Worm (Caenorhabditis elegans) whole organism, L3 larva: ENCODE measurements around the gene D1022.4.
A peak's percentile ranks its signal among the peaks of the same experiment; 100 is the strongest.

Source experiments
- R02D3.7 ChIP-seq: fragments of 150-350 bp; optimal IDR thresholded peaks from 2 replicates; lab custom pipeline; 2014; ENCODE audit warnings: missing biosample characterization, missing genetic modification characterization
- ZK546.5 ChIP-seq: sonication (generic microtip); optimal IDR thresholded peaks from 2 replicates; lab custom pipeline; 2017; ENCODE audit warnings: missing biosample characterization, missing genetic modification characterization
- ama-1 ChIP-seq: fragments of 150-350 bp; optimal IDR thresholded peaks from 2 replicates; lab custom pipeline; 2018
- ceh-28 ChIP-seq: fragments of 150-350 bp; optimal IDR thresholded peaks from 2 replicates; lab custom pipeline; 2014; ENCODE audit warnings: missing biosample characterization, missing genetic modification reagents, missing genetic modification characterization
- ceh-82 ChIP-seq: fragments of 150-350 bp; optimal IDR thresholded peaks from 2 replicates; lab custom pipeline; 2014; ENCODE audit warnings: missing biosample characterization, missing genetic modification characterization
- ceh-9 ChIP-seq: sonication (generic microtip); optimal IDR thresholded peaks from 2 replicates; lab custom pipeline; 2018; ENCODE audit warnings: missing biosample characterization, missing genetic modification characterization
- daf-12 ChIP-seq: fragments of 150-350 bp; optimal IDR thresholded peaks from 2 replicates; lab custom pipeline; 2014; ENCODE audit warnings: missing biosample characterization, missing genetic modification reagents, missing genetic modification characterization
- egl-5 ChIP-seq: fragments of 150-350 bp; optimal IDR thresholded peaks from 2 replicates; lab custom pipeline; 2017; ENCODE audit warnings: missing biosample characterization, missing genetic modification reagents, missing genetic modification characterization, inconsistent platforms
- elt-1 ChIP-seq: fragments of 150-350 bp; optimal IDR thresholded peaks from 2 replicates; lab custom pipeline; 2014; ENCODE audit warnings: missing biosample characterization, missing genetic modification characterization
- elt-2 ChIP-seq: sonication (generic microtip); optimal IDR thresholded peaks from 2 replicates; lab custom pipeline; 2016; ENCODE audit warnings: missing genetic modification reagents, mild to moderate bottlenecking, missing genetic modification characterization, missing compliant biosample characterization
- elt-3 ChIP-seq, 3 experiments: fragments of 150-350 bp in 1 of 3; sonication (generic microtip) in 2 of 3; optimal IDR thresholded peaks; 2 replicates in 2 of 3; 4 replicates in 1 of 3; lab custom pipeline; 2014 to 2017; ENCODE audit warnings: missing biosample characterization in 3 of 3, missing genetic modification characterization in 3 of 3
- eor-1 ChIP-seq, 2 experiments: fragments of 150-350 bp; optimal IDR thresholded peaks; 2 replicates each; lab custom pipeline; 2014 to 2018; ENCODE audit warnings: missing biosample characterization in 2 of 2, missing genetic modification characterization in 2 of 2
- fkh-10 ChIP-seq: sonication (generic microtip); optimal IDR thresholded peaks from 2 replicates; lab custom pipeline; 2017; ENCODE audit warnings: missing biosample characterization, missing genetic modification reagents, missing genetic modification characterization
- fos-1 ChIP-seq: fragments of 150-350 bp; optimal IDR thresholded peaks from 2 replicates; lab custom pipeline; 2014; ENCODE audit warnings: missing biosample characterization, missing genetic modification characterization
- hmg-11 ChIP-seq: sonication (generic microtip); optimal IDR thresholded peaks from 2 replicates; lab custom pipeline; 2016; ENCODE audit warnings: missing genetic modification characterization, missing compliant biosample characterization
- jun-1 ChIP-seq: fragments of 150-350 bp; optimal IDR thresholded peaks from 2 replicates; lab custom pipeline; 2014; ENCODE audit warnings: missing biosample characterization, missing genetic modification reagents, missing genetic modification characterization
- lin-15B ChIP-seq: fragments of 150-350 bp; optimal IDR thresholded peaks from 2 replicates; lab custom pipeline; 2014; ENCODE audit warnings: missing biosample characterization, missing genetic modification characterization
- lsy-12 ChIP-seq: sonication (generic microtip); optimal IDR thresholded peaks from 2 replicates; lab custom pipeline; 2016; ENCODE audit warnings: mild to moderate bottlenecking, missing genetic modification characterization, missing compliant biosample characterization
- mml-1 ChIP-seq: fragments of 150-350 bp; sonication (generic microtip); optimal IDR thresholded peaks from 3 replicates; lab custom pipeline; 2014; ENCODE audit warnings: missing biosample characterization, missing genetic modification characterization
- nfya-1 ChIP-seq: sonication (generic microtip); optimal IDR thresholded peaks from 2 replicates; lab custom pipeline; 2017; ENCODE audit warnings: missing genetic modification characterization, mild to moderate bottlenecking, missing compliant biosample characterization, antibody characterized with exemption, moderate library complexity; ENCODE audit not compliant: insufficient read depth
- nhr-11 ChIP-seq: fragments of 150-350 bp; optimal IDR thresholded peaks from 2 replicates; lab custom pipeline; 2014; ENCODE audit warnings: missing biosample characterization, missing genetic modification characterization
- nhr-12 ChIP-seq: fragments of 150-350 bp; optimal IDR thresholded peaks from 2 replicates; lab custom pipeline; 2014; ENCODE audit warnings: missing biosample characterization, missing genetic modification characterization
- nhr-23 ChIP-seq: fragments of 150-350 bp; optimal IDR thresholded peaks from 2 replicates; lab custom pipeline; 2014; ENCODE audit warnings: missing biosample characterization, missing genetic modification reagents, missing genetic modification characterization
- nhr-237 ChIP-seq: fragments of 150-350 bp; optimal IDR thresholded peaks from 2 replicates; lab custom pipeline; 2014; ENCODE audit warnings: missing biosample characterization, missing genetic modification characterization
- nhr-25 ChIP-seq: sonication (generic microtip); optimal IDR thresholded peaks from 2 replicates; lab custom pipeline; 2017; ENCODE audit warnings: missing biosample characterization, missing genetic modification characterization
- nhr-43 ChIP-seq: sonication (generic microtip); optimal IDR thresholded peaks from 2 replicates; lab custom pipeline; 2016; ENCODE audit warnings: mild to moderate bottlenecking, missing genetic modification characterization, missing compliant biosample characterization; ENCODE audit not compliant: poor library complexity, severe bottlenecking
- nhr-67 ChIP-seq: fragments of 150-350 bp; optimal IDR thresholded peaks from 2 replicates; lab custom pipeline; 2014; ENCODE audit warnings: missing biosample characterization, missing genetic modification characterization
- nhr-77 ChIP-seq: fragments of 150-350 bp; optimal IDR thresholded peaks from 2 replicates; lab custom pipeline; 2014; ENCODE audit warnings: missing biosample characterization, missing genetic modification characterization
- pha-4 ChIP-seq: fragments of 150-350 bp; optimal IDR thresholded peaks from 2 replicates; lab custom pipeline; 2014; ENCODE audit warnings: missing biosample characterization, missing genetic modification reagents, missing genetic modification characterization
- pqm-1 ChIP-seq: fragments of 150-350 bp; optimal IDR thresholded peaks from 2 replicates; lab custom pipeline; 2017; ENCODE audit warnings: missing biosample characterization, missing genetic modification characterization, inconsistent platforms
- skn-1 ChIP-seq: fragments of 150-350 bp; optimal IDR thresholded peaks from 2 replicates; lab custom pipeline; 2014; ENCODE audit warnings: missing biosample characterization, missing genetic modification characterization
- snpc-4 ChIP-seq: fragments of 150-350 bp; optimal IDR thresholded peaks from 2 replicates; lab custom pipeline; 2014; ENCODE audit warnings: missing biosample characterization, missing genetic modification characterization
- tbx-2 ChIP-seq: sonication (generic microtip); optimal IDR thresholded peaks from 2 replicates; lab custom pipeline; 2016; ENCODE audit warnings: mild to moderate bottlenecking, missing genetic modification characterization, missing compliant biosample characterization
- unc-39 ChIP-seq: sonication (generic microtip); optimal IDR thresholded peaks from 4 replicates; lab custom pipeline; 2017; ENCODE audit warnings: missing biosample characterization, missing genetic modification characterization
- unc-62 ChIP-seq: fragments of 150-350 bp; sonication (generic microtip); optimal IDR thresholded peaks from 4 replicates; lab custom pipeline; 2014; ENCODE audit warnings: missing biosample characterization, missing genetic modification reagents, missing genetic modification characterization
- zag-1 ChIP-seq: fragments of 150-350 bp; optimal IDR thresholded peaks from 2 replicates; lab custom pipeline; 2014; ENCODE audit warnings: missing biosample characterization, missing genetic modification characterization

D1022.4 gene

ce11 chrII:7493599-7493998 is 36.5 kb upstream of the D1022.4 start, which contains the start of gene nas-23:
Gene nas-23 (minus strand): TSS chrII:7493699.
- no peak for TF ChIP-seq fos-1 (tag; lab: Kevin White, UChicago)
- no peak for TF ChIP-seq unc-62 (GFP tag; lab: Kevin White, UChicago)
- TF ChIP-seq skn-1 (tag; lab: Kevin White, UChicago): no peak
- TF ChIP-seq mml-1 (tag; lab: Kevin White, UChicago): no peak
- no peak for TF ChIP-seq nhr-25 (tag; lab: Kevin White, UChicago)
- no peak for TF ChIP-seq elt-1 (tag; lab: Kevin White, UChicago)
- TF ChIP-seq daf-12 (tag; lab: Kevin White, UChicago): no peak
- no peak for TF ChIP-seq eor-1 (tag; optimal IDR thresholded peaks at IDR 0.05; lab: Kevin White, UChicago)
- TF ChIP-seq nhr-237 (tag; lab: Kevin White, UChicago): no peak
- TF ChIP-seq egl-5 (tag; lab: Kevin White, UChicago): no peak
- TF ChIP-seq nhr-12 (tag; lab: Kevin White, UChicago): no peak
- TF ChIP-seq unc-39 (tag; lab: Kevin White, UChicago): no peak
- TF ChIP-seq ZK546.5 (tag; lab: Kevin White, UChicago): no peak
- no peak for TF ChIP-seq fkh-10 (GFP tag; lab: Kevin White, UChicago)
- TF ChIP-seq nhr-77 (tag; lab: Kevin White, UChicago): no peak
- no peak for TF ChIP-seq ama-1 (lab: Kevin White, UChicago)
- TF ChIP-seq nfya-1 (tag; lab: Kevin White, UChicago): no peak

ce11 chrII:7489605-7490004 is 32.5 kb upstream of the D1022.4 start, which contains the start of gene D1022.9:
Gene D1022.9 (minus strand): TSS chrII:7489705.
- TF ChIP-seq nhr-67 (no peak), snpc-4 (tag; lab: Kevin White, UChicago) (no peak), fkh-10 (GFP tag; lab: Kevin White, UChicago) (no peak), ZK546.5 (tag; lab: Kevin White, UChicago) (no peak), mml-1 (tag; lab: Kevin White, UChicago) (no peak), elt-2 (tag; lab: Kevin White, UChicago) (no peak), tbx-2 (tag; lab: Kevin White, UChicago) (no peak), ceh-9 (tag; lab: Kevin White, UChicago) (no peak), egl-5 (tag; lab: Kevin White, UChicago) (no peak)

- TF ChIP-seq nhr-12 (tag; lab: Kevin White, UChicago) (no peak), fos-1 (tag; lab: Kevin White, UChicago) (no peak), eor-1 (tag; optimal IDR thresholded peaks at IDR 0.05; lab: Kevin White, UChicago) (no peak), jun-1 (no peak), zag-1 (tag; lab: Kevin White, UChicago) (no peak), nhr-25 (tag; lab: Kevin White, UChicago) (no peak), nhr-11 (tag; lab: Kevin White, UChicago) (no peak), skn-1 (tag; lab: Kevin White, UChicago) (no peak), lin-15B (no peak)
Measured at ce11 chrII:7483009-7483408, 25.9 kb upstream of the D1022.4 start, which contains the start of gene cah-2. Gene cah-2 (minus strand): TSS chrII:7483109.

ce11 chrII:7478487-7479234 is 21.6 kb upstream of the D1022.4 start, which contains the start of the genes aka-1 and ubc-6:
Gene aka-1 (minus strand): TSS chrII:7478537.
Gene ubc-6 (plus strand): TSS chrII:7479187.
- TF ChIP-seq R02D3.7 (tag; lab: Kevin White, UChicago) (peak; percentile 79), hmg-11 (tag; lab: Kevin White, UChicago) (peak; percentile 85), nhr-25 (tag; lab: Kevin White, UChicago) (peak; percentile 81), fos-1 (tag; lab: Kevin White, UChicago) (peak; percentile 31), nhr-23 (tag; lab: Kevin White, UChicago) (peak; percentile 79), ceh-82 (tag; lab: Kevin White, UChicago) (peak; percentile 26), jun-1 (peak; percentile 73), ama-1 (lab: Kevin White, UChicago) (no peak), lin-15B (peak; percentile 80), unc-39 (tag; lab: Kevin White, UChicago) (no peak), unc-62 (GFP tag; lab: Kevin White, UChicago) (peak; percentile 60), nhr-237 (tag; lab: Kevin White, UChicago) (no peak), lsy-12 (peak; percentile 83), nhr-43 (tag; lab: Kevin White, UChicago) (peak; percentile 67), ceh-9 (tag; lab: Kevin White, UChicago) (no peak), elt-2 (tag; lab: Kevin White, UChicago) (peak; percentile 60), pha-4 (tag; lab: Kevin White, UChicago) (peak; percentile 81), pqm-1 (tag; lab: Kevin White, UChicago) (peak; percentile 13), snpc-4 (tag; lab: Kevin White, UChicago) (peak; percentile 62), tbx-2 (tag; lab: Kevin White, UChicago) (peak; percentile 82), elt-3 (tag; optimal IDR thresholded peaks at IDR 0.05; lab: Kevin White, UChicago) (peak in 1 of 3 experiments; percentile 26), nfya-1 (tag; lab: Kevin White, UChicago) (peak; percentile 77), nhr-11 (tag; lab: Kevin White, UChicago) (peak; percentile 4), nhr-12 (tag; lab: Kevin White, UChicago) (no peak), zag-1 (tag; lab: Kevin White, UChicago) (no peak), egl-5 (tag; lab: Kevin White, UChicago) (peak; percentile 37), ceh-28 (peak; percentile 79)
